Fruit fly (Drosophila melanogaster) whole organism, embryonic: ENCODE measurements around the gene smg.

Experiments
- Awh ChIP-seq: fragments of 200-800 bp; sonication (Bioruptor generic); IDR thresholded peaks from 2 replicates; pipeline ENCODE4, ENCODE4 v1.3.6; 2022; ENCODE audit warnings: missing biosample characterization, missing genetic modification characterization
- Bdp1 ChIP-seq: fragments of 200-800 bp; sonication (Bioruptor generic); optimal IDR thresholded peaks from 3 replicates; lab custom pipeline; 2016; ENCODE audit warnings: missing biosample characterization, missing genetic modification characterization
- Bteb2 ChIP-seq: fragments of 200-800 bp; sonication (Bioruptor generic); optimal IDR thresholded peaks from 2 replicates; lab custom pipeline; 2016; ENCODE audit warnings: missing biosample characterization, missing genetic modification characterization
- CG10979 ChIP-seq: fragments of 200-800 bp; sonication (Bioruptor generic); optimal IDR thresholded peaks from 2 replicates; lab custom pipeline; 2018; ENCODE audit warnings: missing biosample characterization, mild to moderate bottlenecking, missing genetic modification characterization, moderate library complexity
- CG11085 ChIP-seq: fragments of 200-800 bp; sonication (Bioruptor generic); IDR thresholded peaks from 2 replicates; pipeline ENCODE4 v1.3.6; 2022; ENCODE audit warnings: missing biosample characterization, missing genetic modification characterization
- CG12104 ChIP-seq: fragments of 200-800 bp; sonication (Bioruptor generic); optimal IDR thresholded peaks from 3 replicates; lab custom pipeline; 2016; ENCODE audit warnings: missing biosample characterization, missing genetic modification characterization
- CG12155 ChIP-seq: fragments of 200-800 bp; sonication (Bioruptor generic); optimal IDR thresholded peaks from 3 replicates; lab custom pipeline; 2016; ENCODE audit warnings: missing biosample characterization, missing genetic modification characterization
- CG13424 ChIP-seq: fragments of 200-800 bp; sonication (Bioruptor generic); optimal IDR thresholded peaks from 2 replicates; lab custom pipeline; 2019; ENCODE audit warnings: missing biosample characterization, mild to moderate bottlenecking, missing genetic modification characterization, moderate library complexity
- CG15601 ChIP-seq: fragments of 200-800 bp; sonication (Bioruptor generic); optimal IDR thresholded peaks from 3 replicates; lab custom pipeline; 2019; ENCODE audit warnings: missing biosample characterization, mild to moderate bottlenecking, missing genetic modification characterization, moderate library complexity
- CG16813 ChIP-seq: fragments of 200-800 bp; sonication (Bioruptor generic); IDR thresholded peaks from 3 replicates; pipeline ENCODE4 v1.3.6; 2022; ENCODE audit warnings: missing biosample characterization, missing genetic modification characterization; ENCODE audit not compliant: partially characterized antibody
- CG17385 ChIP-seq: fragments of 200-800 bp; sonication (Bioruptor generic); optimal IDR thresholded peaks from 3 replicates; lab custom pipeline; 2018; ENCODE audit warnings: missing biosample characterization, mild to moderate bottlenecking, missing genetic modification characterization
- CG18764 ChIP-seq: fragments of 200-800 bp; sonication (Bioruptor generic); optimal IDR thresholded peaks from 3 replicates; lab custom pipeline; 2016; ENCODE audit warnings: missing biosample characterization, missing genetic modification characterization
- CG2199 ChIP-seq: fragments of 200-800 bp; sonication (Bioruptor generic); IDR thresholded peaks from 3 replicates; pipeline ENCODE4 v1.3.6; 2022; ENCODE audit warnings: missing biosample characterization, missing genetic modification characterization
- CG33557 ChIP-seq: fragments of 200-800 bp; sonication (Bioruptor generic); optimal IDR thresholded peaks from 2 replicates; lab custom pipeline; 2019; ENCODE audit warnings: missing biosample characterization, mild to moderate bottlenecking, missing genetic modification characterization, moderate library complexity
- CG34376 ChIP-seq: fragments of 200-800 bp; sonication (Bioruptor generic); optimal IDR thresholded peaks from 2 replicates; lab custom pipeline; 2018; ENCODE audit warnings: missing biosample characterization, mild to moderate bottlenecking, missing genetic modification characterization
- CG4360 ChIP-seq: fragments of 200-800 bp; sonication (Bioruptor generic); IDR thresholded peaks from 2 replicates; pipeline ENCODE4 v1.3.6; 2022; ENCODE audit warnings: missing biosample characterization, missing genetic modification characterization
- CG6175 ChIP-seq: fragments of 200-800 bp; sonication (Bioruptor generic); IDR thresholded peaks from 3 replicates; pipeline ENCODE4 v1.3.6; 2022; ENCODE audit warnings: missing biosample characterization, missing genetic modification characterization
- CG6791 ChIP-seq: fragments of 200-800 bp; sonication (Bioruptor generic); IDR thresholded peaks from 3 replicates; pipeline ENCODE4 v1.3.6; 2022; ENCODE audit warnings: missing biosample characterization, missing genetic modification characterization; ENCODE audit not compliant: partially characterized antibody
- CG9215 ChIP-seq: fragments of 200-800 bp; sonication (Bioruptor generic); IDR thresholded peaks from 2 replicates; pipeline ENCODE4 v1.3.6; 2022; ENCODE audit warnings: missing biosample characterization, missing genetic modification characterization
- CG9437 ChIP-seq: fragments of 200-800 bp; sonication (Bioruptor generic); optimal IDR thresholded peaks from 2 replicates; lab custom pipeline; 2018; ENCODE audit warnings: missing biosample characterization, mild to moderate bottlenecking, missing genetic modification characterization
- CG9727 ChIP-seq: fragments of 200-800 bp; sonication (Bioruptor generic); optimal IDR thresholded peaks from 3 replicates; lab custom pipeline; 2017; ENCODE audit warnings: missing biosample characterization, mild to moderate bottlenecking, missing genetic modification characterization
- Fer2 ChIP-seq: fragments of 200-800 bp; sonication (Bioruptor generic); optimal IDR thresholded peaks from 2 replicates; lab custom pipeline; 2018; ENCODE audit warnings: missing biosample characterization, mild to moderate bottlenecking, missing genetic modification characterization, moderate library complexity
- Hmr ChIP-seq: fragments of 200-800 bp; sonication (Bioruptor generic); optimal IDR thresholded peaks from 3 replicates; lab custom pipeline; 2017; ENCODE audit warnings: mild to moderate bottlenecking, missing biosample characterization, missing genetic modification reagents, missing genetic modification characterization
- Hr3 ChIP-seq: fragments of 200-800 bp; sonication (Bioruptor generic); optimal IDR thresholded peaks from 3 replicates; lab custom pipeline; 2016; ENCODE audit warnings: missing biosample characterization, missing genetic modification characterization
- Hsf ChIP-seq: fragments of 200-800 bp; sonication (Bioruptor generic); optimal IDR thresholded peaks from 3 replicates; lab custom pipeline; 2016; ENCODE audit warnings: missing biosample characterization, missing genetic modification characterization
- MESR4 ChIP-seq: fragments of 200-800 bp; sonication (Bioruptor generic); optimal IDR thresholded peaks from 2 replicates; lab custom pipeline; 2018; ENCODE audit warnings: missing biosample characterization, mild to moderate bottlenecking, missing genetic modification characterization, moderate library complexity
- MTF-1 ChIP-seq: fragments of 200-800 bp; sonication (Bioruptor generic); optimal IDR thresholded peaks from 2 replicates; lab custom pipeline; 2018; ENCODE audit warnings: missing biosample characterization, mild to moderate bottlenecking, missing genetic modification characterization, borderline replicate concordance
- Pdp1 ChIP-seq, 2 experiments: fragments of 200-800 bp; sonication (Bioruptor generic); optimal IDR thresholded peaks; 3 replicates each; lab custom pipeline; 2016; ENCODE audit warnings: missing biosample characterization in 2 of 2, missing genetic modification characterization in 2 of 2, mild to moderate bottlenecking in 1 of 2, moderate library complexity in 1 of 2
- Ravus ChIP-seq: fragments of 200-800 bp; sonication (Bioruptor generic); IDR thresholded peaks from 2 replicates; pipeline ENCODE4 v1.3.6; 2022; ENCODE audit warnings: missing biosample characterization, missing genetic modification characterization
- Rfx ChIP-seq: fragments of 200-800 bp; sonication (Bioruptor generic); IDR thresholded peaks from 2 replicates; pipeline ENCODE4 v1.3.6; 2022; ENCODE audit warnings: missing biosample characterization, missing genetic modification characterization
- Rx ChIP-seq: fragments of 200-800 bp; sonication (Bioruptor generic); IDR thresholded peaks from 2 replicates; pipeline ENCODE4 v1.3.6; 2022; ENCODE audit warnings: missing biosample characterization, missing genetic modification characterization
- Six4 ChIP-seq: fragments of 200-800 bp; sonication (Bioruptor generic); optimal IDR thresholded peaks from 2 replicates; lab custom pipeline; 2016; ENCODE audit warnings: missing biosample characterization, missing genetic modification characterization
- Sox100B ChIP-seq: fragments of 200-800 bp; sonication (Bioruptor generic); optimal IDR thresholded peaks from 3 replicates; lab custom pipeline; 2018; ENCODE audit warnings: missing biosample characterization, mild to moderate bottlenecking, missing genetic modification characterization
- Sry-β ChIP-seq: fragments of 200-800 bp; sonication (Bioruptor generic); optimal IDR thresholded peaks from 2 replicates; lab custom pipeline; 2018; ENCODE audit warnings: missing biosample characterization, mild to moderate bottlenecking, missing genetic modification characterization, moderate library complexity
- Ssrp ChIP-seq: fragments of 200-800 bp; sonication (Bioruptor generic); optimal IDR thresholded peaks from 2 replicates; lab custom pipeline; 2018; ENCODE audit warnings: missing biosample characterization, mild to moderate bottlenecking, missing genetic modification characterization, moderate library complexity
- Trl ChIP-seq, 3 experiments: fragments of >200 bp in 2 of 3; fragments of 200-800 bp in 1 of 3; sonication (Bioruptor generic) in 1 of 3; optimal IDR thresholded peaks; 2 replicates in 1 of 3; 3 replicates in 2 of 3; lab custom pipeline; 2016 to 2017; ENCODE audit warnings: missing biosample characterization in 1 of 3, missing genetic modification characterization in 1 of 3
- Vsx1 ChIP-seq: fragments of 200-800 bp; sonication (Bioruptor generic); optimal IDR thresholded peaks from 2 replicates; lab custom pipeline; 2017; ENCODE audit warnings: missing biosample characterization, mild to moderate bottlenecking, missing genetic modification characterization, missing genetic modification reagents
- aop ChIP-seq: fragments of 200-800 bp; sonication (Bioruptor generic); IDR thresholded peaks from 2 replicates; pipeline ENCODE4 v1.3.6; 2022; ENCODE audit warnings: missing biosample characterization, missing genetic modification characterization
- ap ChIP-seq: fragments of 200-800 bp; sonication (Bioruptor generic); IDR thresholded peaks from 2 replicates; pipeline ENCODE4 v1.3.6; 2022; ENCODE audit warnings: missing biosample characterization, missing genetic modification characterization
- cg ChIP-seq: fragments of 200-800 bp; sonication (Bioruptor generic); optimal IDR thresholded peaks from 3 replicates; lab custom pipeline; 2019; ENCODE audit warnings: missing biosample characterization, mild to moderate bottlenecking, missing genetic modification characterization, moderate library complexity
- gcm ChIP-seq: fragments of 200-800 bp; sonication (Bioruptor generic); optimal IDR thresholded peaks from 2 replicates; lab custom pipeline; 2019; ENCODE audit warnings: missing biosample characterization, mild to moderate bottlenecking, missing genetic modification characterization, moderate library complexity
- hbn ChIP-seq: fragments of 200-800 bp; sonication (Bioruptor generic); IDR thresholded peaks from 2 replicates; pipeline ENCODE4 v1.3.6; 2022; ENCODE audit warnings: missing biosample characterization, missing genetic modification characterization; ENCODE audit not compliant: partially characterized antibody
- ken ChIP-seq: fragments of 200-800 bp; sonication (Bioruptor generic); IDR thresholded peaks from 3 replicates; pipeline ENCODE4 v1.3.6; 2022; ENCODE audit warnings: missing biosample characterization, missing genetic modification characterization
- knrl ChIP-seq: fragments of 200-800 bp; sonication (Bioruptor generic); IDR thresholded peaks from 3 replicates; pipeline ENCODE4 v1.3.6; 2022; ENCODE audit warnings: missing biosample characterization, missing genetic modification characterization; ENCODE audit not compliant: partially characterized antibody
- org-1 ChIP-seq: fragments of 200-800 bp; sonication (Bioruptor generic); optimal IDR thresholded peaks from 2 replicates; lab custom pipeline; 2017; ENCODE audit warnings: missing biosample characterization, missing genetic modification characterization
- ranshi ChIP-seq: fragments of 200-800 bp; sonication (Bioruptor generic); IDR thresholded peaks from 2 replicates; pipeline ENCODE4 v1.3.6; 2022; ENCODE audit warnings: missing biosample characterization, missing genetic modification characterization
- sim ChIP-seq: fragments of 200-800 bp; sonication (Bioruptor generic); IDR thresholded peaks from 2 replicates; pipeline ENCODE4 v1.3.6; 2022; ENCODE audit warnings: missing biosample characterization, missing genetic modification characterization
- sob ChIP-seq: fragments of 200-800 bp; sonication (Bioruptor generic); IDR thresholded peaks from 2 replicates; pipeline ENCODE4 v1.3.6; 2022; ENCODE audit warnings: missing biosample characterization, missing genetic modification characterization
- tin ChIP-seq: fragments of 200-800 bp; sonication (Bioruptor generic); optimal IDR thresholded peaks from 3 replicates; lab custom pipeline; 2016; ENCODE audit warnings: missing biosample characterization, missing genetic modification characterization
- unc-4 ChIP-seq: fragments of 200-800 bp; sonication (Bioruptor generic); IDR thresholded peaks from 2 replicates; pipeline ENCODE4 v1.3.6; 2022; ENCODE audit warnings: missing biosample characterization, missing genetic modification characterization; ENCODE audit not compliant: partially characterized antibody

The smg gene

DNA sequence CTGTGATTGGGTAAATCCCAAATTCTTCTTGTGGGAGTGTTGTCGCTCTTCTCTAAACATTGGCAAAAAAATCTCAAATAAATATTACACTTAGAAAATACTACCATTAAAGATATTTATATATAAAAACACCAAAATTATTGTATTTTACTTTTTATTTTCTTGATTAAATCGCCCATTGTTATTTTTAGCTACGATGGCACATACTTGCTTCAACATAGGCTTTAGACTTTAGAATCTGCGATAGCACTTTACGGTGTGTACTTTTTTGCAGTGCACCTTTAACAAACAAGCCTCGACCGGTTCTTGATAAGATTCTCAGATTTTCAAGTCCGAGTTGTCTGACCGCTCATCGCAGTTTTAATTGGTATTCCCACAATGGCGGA lies 43.1 kb downstream of the smg start, which contains the start of gene GNBP3 (continued):
- TF ChIP-seq ap (GFP tag; lab: Robert Waterston, UW) (no peak), tin (GFP tag; lab: Kevin White, UChicago) (peak; percentile 66), CG10979 (tag; lab: Kevin White, UChicago) (peak; percentile 55), CG9215 (peak; percentile 46), CG9727 (GFP tag; lab: Kevin White, UChicago) (peak; percentile 92), CG34376 (GFP tag; lab: Kevin White, UChicago) (peak; percentile 80), Six4 (GFP tag; lab: Kevin White, UChicago) (no peak), ranshi (GFP tag; lab: Robert Waterston, UW) (0 out of 2 replicates have a peak, but pooled peaks have one; percentile 32), MESR4 (GFP tag; lab: Kevin White, UChicago) (no peak), Awh (no peak), knrl (GFP tag; lab: Robert Waterston, UW) (no peak), CG11085 (GFP tag; lab: Robert Waterston, UW) (0 out of 2 replicates have a peak, but pooled peaks have one; percentile 51), CG2199 (GFP tag; lab: Robert Waterston, UW) (no peak), unc-4 (no peak), CG17385 (GFP tag; lab: Kevin White, UChicago) (peak; percentile 16), MTF-1 (GFP tag; lab: Kevin White, UChicago) (no peak), CG15601 (tag; lab: Kevin White, UChicago) (peak; percentile 60), CG13424 (tag; lab: Kevin White, UChicago) (peak; percentile 53), CG4360 (no peak), gcm (GFP tag; lab: Kevin White, UChicago) (peak; percentile 9), aop (GFP tag; lab: Robert Waterston, UW) (no peak), Bdp1 (no peak), Rfx (GFP tag; lab: Robert Waterston, UW) (peak; percentile 83), Ssrp (tag; lab: Kevin White, UChicago) (peak; percentile 28), Fer2 (tag; lab: Kevin White, UChicago) (peak; percentile 34), org-1 (GFP tag; lab: Kevin White, UChicago) (no peak), cg (GFP tag; lab: Kevin White, UChicago) (no peak), CG33557 (GFP tag; lab: Kevin White, UChicago) (peak; percentile 27), Sox100B (GFP tag; lab: Kevin White, UChicago) (peak; percentile 82), Hsf (peak; percentile 40), Hmr (GFP tag; lab: Kevin White, UChicago) (no peak), ken (GFP tag; lab: Robert Waterston, UW) (0 out of 3 replicates have a peak, but pooled peaks have one; percentile 15), Hr3 (peak; percentile 5), sob (GFP tag; lab: Robert Waterston, UW) (no peak), CG6175 (no peak), hbn (no peak), CG9437 (GFP tag; lab: Kevin White, UChicago) (no peak), CG16813 (GFP tag; lab: Robert Waterston, UW) (no peak), Trl (optimal IDR thresholded peaks at IDR 0.05; lab: Kevin White, UChicago) (no peak), Trl (GFP tag; optimal IDR thresholded peaks at IDR 0.05; lab: Kevin White, UChicago) (peak; percentile 30), CG12155 (GFP tag; lab: Kevin White, UChicago) (peak; percentile 12), Pdp1 (GFP tag; optimal IDR thresholded peaks at IDR 0.05; lab: Kevin White, UChicago) (peak in 1 of 2 experiments; percentile 48), Vsx1 (GFP tag; lab: Kevin White, UChicago) (peak; percentile 41), Bteb2 (GFP tag; lab: Kevin White, UChicago) (no peak), Sry-β (GFP tag; lab: Kevin White, UChicago) (peak; percentile 11), CG18764 (GFP tag; lab: Kevin White, UChicago) (peak; percentile 11), CG6791 (no peak), sim (GFP tag; lab: Robert Waterston, UW) (no peak), Ravus (GFP tag; lab: Robert Waterston, UW) (no peak; the same call in 1 of the 2 replicates), CG12104 (peak; percentile 22), Rx (peak; percentile 42; the same call in 1 of the 2 replicates)
